Fruit fly (Drosophila melanogaster) whole organism, adult: ENCODE measurements around the gene Sec5.

Experiments used
- CG11617 ChIP-seq: fragments of 200-800 bp; sonication (Bioruptor generic); optimal IDR thresholded peaks from 2 replicates; lab custom pipeline; 2017; ENCODE audit warnings: mild to moderate bottlenecking, missing biosample characterization, missing genetic modification reagents, missing genetic modification characterization
- CG5204 ChIP-seq: fragments of 200-800 bp; sonication (Bioruptor generic); optimal IDR thresholded peaks from 2 replicates; lab custom pipeline; 2016; ENCODE audit warnings: missing biosample characterization, missing genetic modification characterization
- Hr96 ChIP-seq: fragments of 200-800 bp; sonication (Bioruptor generic); optimal IDR thresholded peaks from 2 replicates; lab custom pipeline; 2016; ENCODE audit warnings: missing biosample characterization, missing genetic modification characterization
- Mnt ChIP-seq: fragments of 200-800 bp; sonication (Bioruptor generic); optimal IDR thresholded peaks from 2 replicates; lab custom pipeline; 2016; ENCODE audit warnings: missing biosample characterization, mild to moderate bottlenecking, missing genetic modification characterization
- bab1 ChIP-seq: fragments of 200-800 bp; sonication (Bioruptor generic); optimal IDR thresholded peaks from 3 replicates; lab custom pipeline; 2019; ENCODE audit warnings: missing biosample characterization, mild to moderate bottlenecking, missing genetic modification characterization, moderate library complexity
- cic ChIP-seq: fragments of 200-800 bp; sonication (Bioruptor generic); optimal IDR thresholded peaks from 2 replicates; lab custom pipeline; 2017; ENCODE audit warnings: missing biosample characterization, mild to moderate bottlenecking, missing genetic modification characterization, moderate library complexity
- cnc ChIP-seq, 2 experiments: fragments of >200 bp; optimal IDR thresholded peaks; 2 replicates each; lab custom pipeline; 2017
- kay ChIP-seq: fragments of 200-800 bp; sonication (Bioruptor generic); peaks from one replicate; lab custom pipeline; 2016; ENCODE audit warnings: missing biosample characterization, missing genetic modification characterization, borderline replicate concordance
- tj ChIP-seq: fragments of 200-800 bp; sonication (Bioruptor generic); optimal IDR thresholded peaks from 3 replicates; lab custom pipeline; 2017; ENCODE audit warnings: missing biosample characterization, mild to moderate bottlenecking, missing genetic modification characterization, moderate library complexity

- no peak for TF ChIP-seq cic (GFP tag; lab: Kevin White, UChicago)
- no peak for TF ChIP-seq cnc (optimal IDR thresholded peaks at IDR 0.05; lab: Kevin White, UChicago)
- no peak for TF ChIP-seq tj (GFP tag; lab: Kevin White, UChicago)
- no peak for TF ChIP-seq CG11617
- peak; percentile 7 for TF ChIP-seq kay (GFP tag; lab: Kevin White, UChicago)
- no peak for TF ChIP-seq Hr96
- TF ChIP-seq Mnt (GFP tag; lab: Kevin White, UChicago), result no peak
- TF ChIP-seq CG5204 (GFP tag; lab: Kevin White, UChicago), result no peak
- no peak for TF ChIP-seq bab1
Measured at dm6 chr2L:3422753-3423152, 34.3 kb upstream of the Sec5 start.
